Fruit fly (Drosophila melanogaster) whole organism, embryonic: ENCODE data around the gene Polr3G.

Experiments
- Atf-2 ChIP-seq: fragments of 200-800 bp; sonication (Bioruptor generic); optimal IDR thresholded peaks from 2 replicates; lab custom pipeline; 2016; ENCODE audit warnings: missing biosample characterization, missing genetic modification characterization
- Atf6 ChIP-seq: fragments of 200-800 bp; sonication (Bioruptor generic); IDR thresholded peaks from 2 replicates; pipeline ENCODE4 v1.3.6; 2022; ENCODE audit warnings: missing biosample characterization, missing genetic modification characterization
- Bdp1 ChIP-seq: fragments of 200-800 bp; sonication (Bioruptor generic); optimal IDR thresholded peaks from 3 replicates; lab custom pipeline; 2016; ENCODE audit warnings: missing biosample characterization, missing genetic modification characterization
- CG10267 ChIP-seq: fragments of 200-800 bp; sonication (Bioruptor generic); optimal IDR thresholded peaks from 2 replicates; lab custom pipeline; 2018; ENCODE audit warnings: missing biosample characterization, mild to moderate bottlenecking, missing genetic modification characterization, moderate library complexity
- CG11696 ChIP-seq: fragments of 200-800 bp; sonication (Bioruptor generic); IDR thresholded peaks from 2 replicates; pipeline ENCODE4 v1.3.6; 2022; ENCODE audit warnings: missing biosample characterization, missing genetic modification characterization
- CG12659 ChIP-seq: fragments of 200-800 bp; sonication (Bioruptor generic); optimal IDR thresholded peaks from 3 replicates; lab custom pipeline; 2017; ENCODE audit warnings: mild to moderate bottlenecking, missing biosample characterization, missing genetic modification reagents, missing genetic modification characterization
- CG15479 ChIP-seq: fragments of 200-800 bp; sonication (Bioruptor generic); optimal IDR thresholded peaks from 3 replicates; lab custom pipeline; 2019; ENCODE audit warnings: missing biosample characterization, mild to moderate bottlenecking, missing genetic modification characterization, moderate library complexity
- CG15514 ChIP-seq: fragments of 200-800 bp; sonication (Bioruptor generic); optimal IDR thresholded peaks from 3 replicates; lab custom pipeline; 2017; ENCODE audit warnings: missing biosample characterization, missing genetic modification characterization, mild to moderate bottlenecking, moderate library complexity, missing genetic modification reagents
- CG15601 ChIP-seq: fragments of 200-800 bp; sonication (Bioruptor generic); optimal IDR thresholded peaks from 3 replicates; lab custom pipeline; 2019; ENCODE audit warnings: missing biosample characterization, mild to moderate bottlenecking, missing genetic modification characterization, moderate library complexity
- CG1602 ChIP-seq: fragments of 200-800 bp; sonication (Bioruptor generic); optimal IDR thresholded peaks from 3 replicates; lab custom pipeline; 2016; ENCODE audit warnings: missing biosample characterization, missing genetic modification characterization
- CG16815 ChIP-seq: fragments of 200-800 bp; sonication (Bioruptor generic); optimal IDR thresholded peaks from 3 replicates; lab custom pipeline; 2017; ENCODE audit warnings: missing biosample characterization, mild to moderate bottlenecking, missing genetic modification characterization
- CG30020 ChIP-seq: fragments of 200-800 bp; optimal IDR thresholded peaks from 2 replicates; lab custom pipeline; 2019; ENCODE audit warnings: missing biosample characterization, mild to moderate bottlenecking, missing genetic modification characterization, moderate library complexity
- CG30431 ChIP-seq: fragments of 200-800 bp; sonication (Bioruptor generic); optimal IDR thresholded peaks from 2 replicates; lab custom pipeline; 2017; ENCODE audit warnings: missing biosample characterization, missing genetic modification characterization
- CG33213 ChIP-seq: fragments of 200-800 bp; sonication (Bioruptor generic); optimal IDR thresholded peaks from 3 replicates; lab custom pipeline; 2016; ENCODE audit warnings: missing biosample characterization, missing genetic modification characterization
- CG34224 ChIP-seq: fragments of 200-800 bp; sonication (Bioruptor generic); IDR thresholded peaks from 3 replicates; pipeline ENCODE4 v1.3.6; 2022; ENCODE audit warnings: missing biosample characterization, missing genetic modification characterization; ENCODE audit not compliant: partially characterized antibody
- CG3847 ChIP-seq: fragments of 200-800 bp; sonication (Bioruptor generic); IDR thresholded peaks from 2 replicates; pipeline ENCODE4 v1.3.6; 2022; ENCODE audit warnings: missing biosample characterization, missing genetic modification characterization
- CG4404 ChIP-seq: fragments of 200-800 bp; sonication (Bioruptor generic); IDR thresholded peaks from 2 replicates; pipeline ENCODE4 v1.3.6; 2022; ENCODE audit warnings: missing biosample characterization, missing genetic modification characterization
- CG4820 ChIP-seq: fragments of 200-800 bp; sonication (Bioruptor generic); optimal IDR thresholded peaks from 3 replicates; lab custom pipeline; 2016; ENCODE audit warnings: missing biosample characterization, missing genetic modification characterization
- CG6175 ChIP-seq: fragments of 200-800 bp; sonication (Bioruptor generic); IDR thresholded peaks from 3 replicates; pipeline ENCODE4 v1.3.6; 2022; ENCODE audit warnings: missing biosample characterization, missing genetic modification characterization
- CG6254 ChIP-seq: fragments of 200-800 bp; sonication (Bioruptor generic); optimal IDR thresholded peaks from 3 replicates; lab custom pipeline; 2017; ENCODE audit warnings: mild to moderate bottlenecking, missing biosample characterization, missing genetic modification reagents, missing genetic modification characterization
- CG6683 ChIP-seq: fragments of 200-800 bp; sonication (Bioruptor generic); optimal IDR thresholded peaks from 2 replicates; lab custom pipeline; 2017; ENCODE audit warnings: missing biosample characterization, mild to moderate bottlenecking, missing genetic modification characterization, missing genetic modification reagents
- CG6854 ChIP-seq: fragments of 200-800 bp; sonication (Bioruptor generic); optimal IDR thresholded peaks from 3 replicates; lab custom pipeline; 2017; ENCODE audit warnings: missing biosample characterization, mild to moderate bottlenecking, missing genetic modification characterization
- CG8089 ChIP-seq: fragments of 200-800 bp; sonication (Bioruptor generic); optimal IDR thresholded peaks from 3 replicates; lab custom pipeline; 2016; ENCODE audit warnings: missing biosample characterization, missing genetic modification characterization
- CG9437 ChIP-seq: fragments of 200-800 bp; sonication (Bioruptor generic); optimal IDR thresholded peaks from 2 replicates; lab custom pipeline; 2018; ENCODE audit warnings: missing biosample characterization, mild to moderate bottlenecking, missing genetic modification characterization
- Dad ChIP-seq: fragments of 200-800 bp; sonication (Bioruptor generic); optimal IDR thresholded peaks from 3 replicates; lab custom pipeline; 2016; ENCODE audit warnings: missing biosample characterization, missing genetic modification characterization
- Dip3 ChIP-seq: fragments of 200-800 bp; sonication (Bioruptor generic); optimal IDR thresholded peaks from 3 replicates; lab custom pipeline; 2016; ENCODE audit warnings: missing biosample characterization, missing genetic modification characterization
- Hey ChIP-seq: fragments of 200-800 bp; sonication (Bioruptor generic); optimal IDR thresholded peaks from 3 replicates; lab custom pipeline; 2018; ENCODE audit warnings: missing biosample characterization, mild to moderate bottlenecking, missing genetic modification characterization
- Hmr ChIP-seq: fragments of 200-800 bp; sonication (Bioruptor generic); optimal IDR thresholded peaks from 3 replicates; lab custom pipeline; 2017; ENCODE audit warnings: mild to moderate bottlenecking, missing biosample characterization, missing genetic modification reagents, missing genetic modification characterization
- Myb ChIP-seq: fragments of 200-800 bp; sonication (Bioruptor generic); optimal IDR thresholded peaks from 2 replicates; lab custom pipeline; 2016; ENCODE audit warnings: missing biosample characterization, missing genetic modification characterization
- NC2α ChIP-seq: fragments of 200-800 bp; sonication (Bioruptor generic); optimal IDR thresholded peaks from 2 replicates; lab custom pipeline; 2016; ENCODE audit warnings: missing biosample characterization, missing genetic modification characterization
- NC2β ChIP-seq: fragments of 200-800 bp; sonication (Bioruptor generic); optimal IDR thresholded peaks from 2 replicates; lab custom pipeline; 2016; ENCODE audit warnings: missing biosample characterization, missing genetic modification characterization
- NK7.1 ChIP-seq: fragments of 200-800 bp; sonication (Bioruptor generic); optimal IDR thresholded peaks from 3 replicates; lab custom pipeline; 2016; ENCODE audit warnings: missing biosample characterization, missing genetic modification characterization
- Oli ChIP-seq: fragments of 200-800 bp; sonication (Bioruptor generic); optimal IDR thresholded peaks from 2 replicates; lab custom pipeline; 2018; ENCODE audit warnings: missing biosample characterization, mild to moderate bottlenecking, missing genetic modification characterization, moderate library complexity
- Side ChIP-seq: fragments of 200-800 bp; sonication (Bioruptor generic); optimal IDR thresholded peaks from 2 replicates; lab custom pipeline; 2016; ENCODE audit warnings: missing biosample characterization, missing genetic modification characterization
- TFAM ChIP-seq: fragments of 200-800 bp; sonication (Bioruptor generic); optimal IDR thresholded peaks from 2 replicates; lab custom pipeline; 2017; ENCODE audit warnings: missing biosample characterization, missing genetic modification characterization, inconsistent platforms
- Taf1 ChIP-seq: fragments of 200-800 bp; sonication (Bioruptor generic); IDR thresholded peaks from 2 replicates; pipeline ENCODE4 v1.3.6; 2022; ENCODE audit warnings: missing biosample characterization, missing genetic modification characterization
- btn ChIP-seq: fragments of 200-800 bp; sonication (Bioruptor generic); optimal IDR thresholded peaks from 2 replicates; lab custom pipeline; 2016; ENCODE audit warnings: missing biosample characterization, missing genetic modification characterization
- caup ChIP-seq: fragments of 200-800 bp; sonication (Bioruptor generic); optimal IDR thresholded peaks from 3 replicates; lab custom pipeline; 2017; ENCODE audit warnings: missing biosample characterization, mild to moderate bottlenecking, missing genetic modification characterization, moderate library complexity; ENCODE audit not compliant: severe bottlenecking
- croc ChIP-seq: fragments of 200-800 bp; sonication (Bioruptor generic); conservative IDR thresholded peaks from 3 replicates; pipeline ENCODE4 v1.3.6; 2022; ENCODE audit warnings: missing biosample characterization, missing genetic modification characterization
- fd96Cb ChIP-seq: fragments of 200-800 bp; sonication (Bioruptor generic); optimal IDR thresholded peaks from 2 replicates; lab custom pipeline; 2018; ENCODE audit warnings: missing biosample characterization, mild to moderate bottlenecking, missing genetic modification characterization, moderate library complexity
- inv ChIP-seq: fragments of 200-800 bp; sonication (Bioruptor generic); IDR thresholded peaks from 2 replicates; pipeline ENCODE4 v1.3.6; 2022; ENCODE audit warnings: missing biosample characterization, missing genetic modification characterization; ENCODE audit not compliant: partially characterized antibody
- pros ChIP-seq: fragments of 200-800 bp; sonication (Bioruptor generic); optimal IDR thresholded peaks from 3 replicates; lab custom pipeline; 2019; ENCODE audit warnings: missing biosample characterization, mild to moderate bottlenecking, missing genetic modification characterization, moderate library complexity
- psq ChIP-seq: fragments of 200-800 bp; sonication (Bioruptor generic); optimal IDR thresholded peaks from 2 replicates; lab custom pipeline; 2017; ENCODE audit warnings: missing biosample characterization, missing genetic modification characterization
- rib ChIP-seq: fragments of 200-800 bp; sonication (Bioruptor generic); IDR thresholded peaks from 2 replicates; pipeline ENCODE4 v1.3.6; 2022; ENCODE audit warnings: missing biosample characterization, missing genetic modification characterization
- run ChIP-seq: fragments of 200-800 bp; sonication (Bioruptor generic); optimal IDR thresholded peaks from 3 replicates; lab custom pipeline; 2018; ENCODE audit warnings: missing biosample characterization, mild to moderate bottlenecking, missing genetic modification characterization
- seq ChIP-seq: fragments of 200-800 bp; sonication (Bioruptor generic); IDR thresholded peaks from 2 replicates; pipeline ENCODE4 v1.3.6; 2022; ENCODE audit warnings: missing biosample characterization, missing genetic modification characterization
- slp2 ChIP-seq: fragments of 200-800 bp; sonication (Bioruptor generic); optimal IDR thresholded peaks from 2 replicates; lab custom pipeline; 2016; ENCODE audit warnings: missing biosample characterization, missing genetic modification characterization
- ttk ChIP-seq: fragments of 200-800 bp; sonication (Bioruptor generic); IDR thresholded peaks from 2 replicates; pipeline ENCODE4 v2.1.2; 2022; ENCODE audit warnings: missing biosample characterization, missing genetic modification characterization
- twi ChIP-seq: fragments of 200-800 bp; optimal IDR thresholded peaks from 2 replicates; lab custom pipeline; 2019; ENCODE audit warnings: missing biosample characterization, mild to moderate bottlenecking, missing genetic modification characterization, moderate library complexity
- vvl ChIP-seq: fragments of 200-800 bp; sonication (Bioruptor generic); IDR thresholded peaks from 2 replicates; pipeline ENCODE4 v1.3.6; 2022; ENCODE audit warnings: missing biosample characterization, missing genetic modification characterization

The Polr3G gene

DNA sequence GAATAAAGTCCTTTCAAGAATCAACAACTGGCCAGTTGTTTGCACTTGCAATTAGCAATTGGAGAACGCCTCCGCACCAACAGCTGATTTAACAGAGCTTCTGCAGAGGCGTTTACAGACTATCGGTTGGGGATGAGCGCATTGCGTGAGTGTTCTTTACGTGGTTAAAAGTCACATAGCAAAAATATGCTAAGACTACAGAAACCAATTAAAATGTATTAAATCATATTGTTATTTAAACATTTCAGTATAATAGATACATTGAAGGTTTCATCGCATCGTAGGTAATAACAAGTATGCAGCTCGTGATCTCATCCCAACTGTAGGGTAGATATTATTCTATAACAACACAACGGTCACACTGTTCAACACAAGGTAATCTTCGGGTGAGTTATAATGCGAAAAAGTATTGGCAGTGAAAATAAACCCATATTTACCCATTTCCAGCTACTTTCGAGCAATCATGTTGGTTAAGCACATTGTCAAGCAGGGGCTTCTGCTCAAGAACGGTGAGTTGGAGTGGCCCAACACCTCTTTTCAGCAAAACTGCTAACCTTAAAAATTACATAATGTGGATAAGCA is 1.7 kb downstream of the Polr3G start, which contains the start of the genes Sec3 and COX7B (continued):
- TF ChIP-seq inv: peak; percentile 92
- TF ChIP-seq NC2β (GFP tag; lab: Kevin White, UChicago): peak; percentile 65
- TF ChIP-seq Myb (GFP tag; lab: Kevin White, UChicago): peak; percentile 28
- TF ChIP-seq CG15601 (tag; lab: Kevin White, UChicago): peak; percentile 68
- peak; percentile 26 for TF ChIP-seq CG16815
- peak; percentile 74 for TF ChIP-seq CG3847
- peak; percentile 84 for TF ChIP-seq CG9437
- TF ChIP-seq run (tag; lab: Kevin White, UChicago): peak; percentile 5
- peak; percentile 67 for TF ChIP-seq CG30020 (tag; lab: Kevin White, UChicago)
- no peak for TF ChIP-seq Atf-2 (GFP tag; lab: Kevin White, UChicago)
- TF ChIP-seq CG15479 (GFP tag; lab: Kevin White, UChicago): no peak
- no peak for TF ChIP-seq pros (GFP tag; lab: Kevin White, UChicago)
- peak; percentile 93 for TF ChIP-seq CG34224
- peak; percentile 4 for TF ChIP-seq CG30431
- peak; percentile 10 for TF ChIP-seq btn (GFP tag; lab: Kevin White, UChicago)
- no peak for TF ChIP-seq CG11696 (GFP tag; lab: Robert Waterston, UW)
- peak; percentile 9 for TF ChIP-seq slp2 (GFP tag; lab: Kevin White, UChicago)
- peak; percentile 43 for TF ChIP-seq Dip3 (GFP tag; lab: Kevin White, UChicago)
- no peak for TF ChIP-seq CG6254 (GFP tag; lab: Kevin White, UChicago)
- TF ChIP-seq CG8089 (GFP tag; lab: Kevin White, UChicago): no peak
- TF ChIP-seq twi (tag; lab: Kevin White, UChicago): peak; percentile 68
- TF ChIP-seq rib (GFP tag; lab: Robert Waterston, UW): 0 out of 2 replicates have a peak, but pooled peaks have one; percentile 22
- TF ChIP-seq croc: no peak
- 0 out of 2 replicates have a peak, but pooled peaks have one; percentile 29 for TF ChIP-seq Atf6 (GFP tag; lab: Robert Waterston, UW)
- 0 out of 3 replicates have a peak, but pooled peaks have one; percentile 24 for TF ChIP-seq CG6175 (GFP tag; lab: Robert Waterston, UW)
- no peak for TF ChIP-seq psq
- peak; percentile 22 for TF ChIP-seq fd96Cb (tag; lab: Kevin White, UChicago)
- TF ChIP-seq CG6854 (GFP tag; lab: Kevin White, UChicago): no peak
- peak; percentile 67 for TF ChIP-seq Dad (GFP tag; lab: Kevin White, UChicago)
- TF ChIP-seq Bdp1 (GFP tag; lab: Kevin White, UChicago): peak; percentile 46
- no peak for TF ChIP-seq TFAM (GFP tag; lab: Kevin White, UChicago)
- TF ChIP-seq Hey: no peak
- no peak for TF ChIP-seq NC2α (GFP tag; lab: Kevin White, UChicago)
- peak; percentile 70 for TF ChIP-seq CG10267 (tag; lab: Kevin White, UChicago)
- TF ChIP-seq CG1602 (GFP tag; lab: Kevin White, UChicago): peak; percentile 58
- no peak for TF ChIP-seq NK7.1 (GFP tag; lab: Kevin White, UChicago)
- TF ChIP-seq CG4820 (GFP tag; lab: Kevin White, UChicago): peak; percentile 55
- TF ChIP-seq CG6683 (GFP tag; lab: Kevin White, UChicago): peak; percentile 29
- peak; percentile 75 for TF ChIP-seq CG12659
- TF ChIP-seq seq (GFP tag; lab: Robert Waterston, UW): no peak
- peak; percentile 55 for TF ChIP-seq CG4404 (GFP tag; lab: Robert Waterston, UW)
- peak; percentile 53 for TF ChIP-seq caup (GFP tag; lab: Kevin White, UChicago)
- peak; percentile 70 for TF ChIP-seq CG15514
- peak; percentile 34 for TF ChIP-seq Side (GFP tag; lab: Kevin White, UChicago)
- peak; percentile 57; the same call in 1 of the 2 replicates for TF ChIP-seq Taf1 (GFP tag; lab: Robert Waterston, UW)
- peak; percentile 72 for TF ChIP-seq vvl
- peak; percentile 44 for TF ChIP-seq Oli (tag; lab: Kevin White, UChicago)
- TF ChIP-seq ttk (GFP tag; lab: Robert Waterston, UW): no peak
- TF ChIP-seq Hmr (GFP tag; lab: Kevin White, UChicago): peak; percentile 57
- peak; percentile 36 for TF ChIP-seq CG33213 (GFP tag; lab: Kevin White, UChicago)
